Fruit fly (Drosophila melanogaster): ENCODE data around the gene CG14456.
"Not testable (repeated sequence)": the region's sequence is repeated elsewhere in the genome, so short reads cannot be mapped to it uniquely, and the experiment has no call there.

The CG14456 gene

dm6 chr3L:22671699-22672276 lies 15.2 kb upstream of the CG14456 start (continued):
- TF ChIP-seq otp (GFP tag; IDR thresholded peaks at IDR 0.05), result no peak
- no peak for TF ChIP-seq ken (GFP tag; IDR thresholded peaks at IDR 0.05)
- TF ChIP-seq chinmo (GFP tag; IDR thresholded peaks at IDR 0.05; ENCODE audit: partially characterized antibody), result peak; percentile 59; the same call in 1 of the 4 replicates
- TF ChIP-seq dati (GFP tag; IDR thresholded peaks at IDR 0.05), result no peak
- TF ChIP-seq mirr (GFP tag; optimal IDR thresholded peaks at IDR 0.05), result peak; percentile 90
- TF ChIP-seq bab2 (GFP tag; optimal IDR thresholded peaks at IDR 0.05), result no peak
- no peak for TF ChIP-seq CG2202 (tag; optimal IDR thresholded peaks at IDR 0.05)
- TF ChIP-seq Bteb2 (GFP tag; optimal IDR thresholded peaks at IDR 0.05), result no peak
- TF ChIP-seq CG10321 (GFP tag; IDR thresholded peaks at IDR 0.05), result no peak
- no peak for TF ChIP-seq aop (GFP tag; IDR thresholded peaks at IDR 0.05)

dm6 chr3L:22680932-22681331 lies 6.1 kb upstream of the CG14456 start:
- peak; percentile 71 for TF ChIP-seq grn (GFP tag; optimal IDR thresholded peaks at IDR 0.05)
- TF ChIP-seq CG8388 (GFP tag; optimal IDR thresholded peaks at IDR 0.05), result peak; percentile 75
- TF ChIP-seq CTCF (GFP tag; optimal IDR thresholded peaks at IDR 0.05), result peak; percentile 62
- TF ChIP-seq CG15601 (tag; optimal IDR thresholded peaks at IDR 0.05), result peak; percentile 83
- no peak for TF ChIP-seq pita (GFP tag; optimal IDR thresholded peaks at IDR 0.05)
- TF ChIP-seq CG2199 (GFP tag; IDR thresholded peaks at IDR 0.05), result peak; percentile 70; the same call in 2 of the 3 replicates
- TF ChIP-seq CG15073 (GFP tag; optimal IDR thresholded peaks at IDR 0.05), result peak; percentile 73
- no peak for TF ChIP-seq ranshi (GFP tag; IDR thresholded peaks at IDR 0.05)
- TF ChIP-seq CG14710 (tag; optimal IDR thresholded peaks at IDR 0.05), result peak; percentile 11
- TF ChIP-seq CG9876 (GFP tag; optimal IDR thresholded peaks at IDR 0.05), result no peak

dm6 chr3L:22692428-22692827 lies 5.4 kb downstream of the CG14456 start, which contains the start of gene CG14454:
Gene CG14454 (minus strand): TSS chr3L:22692528.
- TF ChIP-seq CG11456 (GFP tag; IDR thresholded peaks at IDR 0.05); CG17568 (GFP tag; optimal IDR thresholded peaks at IDR 0.05); CG34224 (GFP tag; IDR thresholded peaks at IDR 0.05; ENCODE audit: partially characterized antibody): not testable (repeated sequence)

dm6 chr3L:22693712-22694111 lies 6.7 kb downstream of the CG14456 start, which contains the start of the genes CG12546 and CG14453:
Gene CG12546 (minus strand): TSS chr3L:22693812.
Gene CG14453 (plus strand): TSS chr3L:22694083.
- TF ChIP-seq CG18619 (GFP tag; optimal IDR thresholded peaks at IDR 0.05) (no peak), TFAM (GFP tag; optimal IDR thresholded peaks at IDR 0.05) (no peak), CG6175 (GFP tag; IDR thresholded peaks at IDR 0.05) (no peak), MTF-1 (GFP tag; optimal IDR thresholded peaks at IDR 0.05; ENCODE audit: borderline replicate concordance) (no peak), h (optimal IDR thresholded peaks at IDR 0.05) (no peak), Vsx1 (GFP tag; optimal IDR thresholded peaks at IDR 0.05) (no peak), CG6791 (GFP tag; IDR thresholded peaks at IDR 0.05; ENCODE audit: partially characterized antibody) (no peak), Nf-YC (tag; optimal IDR thresholded peaks at IDR 0.05) (no peak), Side (GFP tag; optimal IDR thresholded peaks at IDR 0.05) (no peak), tx (GFP tag; optimal IDR thresholded peaks at IDR 0.05) (no peak), twi (tag; optimal IDR thresholded peaks at IDR 0.05) (no peak), CG6854 (GFP tag; optimal IDR thresholded peaks at IDR 0.05) (no peak), CG16779 (GFP tag; IDR thresholded peaks at IDR 0.05) (no peak), peb (GFP tag; IDR thresholded peaks at IDR 0.05) (no peak), CG4328 (GFP tag; optimal IDR thresholded peaks at IDR 0.05) (no peak), pnt (GFP tag; optimal IDR thresholded peaks at IDR 0.05) (no peak), CG12769 (tag; optimal IDR thresholded peaks at IDR 0.05) (no peak), crol (GFP tag; IDR thresholded peaks at IDR 0.05) (no peak), CG10543 (GFP tag; optimal IDR thresholded peaks at IDR 0.05) (no peak)
